Worm (Caenorhabditis elegans) whole organism, L3 larva: ENCODE measurements around the gene arrd-18.

Experiments used
- ama-1 ChIP-seq: fragments of 150-350 bp; optimal IDR thresholded peaks from 2 replicates; lab custom pipeline; 2018
- ceh-28 ChIP-seq: fragments of 150-350 bp; optimal IDR thresholded peaks from 2 replicates; lab custom pipeline; 2014; ENCODE audit warnings: missing biosample characterization, missing genetic modification reagents, missing genetic modification characterization
- egl-27 ChIP-seq: sonication (generic microtip); optimal IDR thresholded peaks from 4 replicates; lab custom pipeline; 2017; ENCODE audit warnings: missing biosample characterization, missing genetic modification reagents, missing genetic modification characterization
- fkh-2 ChIP-seq: fragments of 150-350 bp; optimal IDR thresholded peaks from 2 replicates; lab custom pipeline; 2014; ENCODE audit warnings: missing biosample characterization, missing genetic modification reagents, missing genetic modification characterization
- nfya-1 ChIP-seq: sonication (generic microtip); optimal IDR thresholded peaks from 2 replicates; lab custom pipeline; 2017; ENCODE audit warnings: missing genetic modification characterization, mild to moderate bottlenecking, missing compliant biosample characterization, antibody characterized with exemption, moderate library complexity; ENCODE audit not compliant: insufficient read depth
- nhr-12 ChIP-seq: fragments of 150-350 bp; optimal IDR thresholded peaks from 2 replicates; lab custom pipeline; 2014; ENCODE audit warnings: missing biosample characterization, missing genetic modification characterization
- nhr-237 ChIP-seq: fragments of 150-350 bp; optimal IDR thresholded peaks from 2 replicates; lab custom pipeline; 2014; ENCODE audit warnings: missing biosample characterization, missing genetic modification characterization
- nhr-76 ChIP-seq: fragments of 150-350 bp; sonication (generic microtip); optimal IDR thresholded peaks from 5 replicates; lab custom pipeline; 2014; ENCODE audit warnings: missing biosample characterization, missing genetic modification characterization
- pha-4 ChIP-seq: fragments of 150-350 bp; optimal IDR thresholded peaks from 2 replicates; lab custom pipeline; 2014; ENCODE audit warnings: missing biosample characterization, missing genetic modification reagents, missing genetic modification characterization
- pqm-1 ChIP-seq: fragments of 150-350 bp; optimal IDR thresholded peaks from 2 replicates; lab custom pipeline; 2017; ENCODE audit warnings: missing biosample characterization, missing genetic modification characterization, inconsistent platforms
- skn-1 ChIP-seq: fragments of 150-350 bp; optimal IDR thresholded peaks from 2 replicates; lab custom pipeline; 2014; ENCODE audit warnings: missing biosample characterization, missing genetic modification characterization
- snpc-4 ChIP-seq: fragments of 150-350 bp; optimal IDR thresholded peaks from 2 replicates; lab custom pipeline; 2014; ENCODE audit warnings: missing biosample characterization, missing genetic modification characterization
- unc-39 ChIP-seq: sonication (generic microtip); optimal IDR thresholded peaks from 4 replicates; lab custom pipeline; 2017; ENCODE audit warnings: missing biosample characterization, missing genetic modification characterization

DNA sequence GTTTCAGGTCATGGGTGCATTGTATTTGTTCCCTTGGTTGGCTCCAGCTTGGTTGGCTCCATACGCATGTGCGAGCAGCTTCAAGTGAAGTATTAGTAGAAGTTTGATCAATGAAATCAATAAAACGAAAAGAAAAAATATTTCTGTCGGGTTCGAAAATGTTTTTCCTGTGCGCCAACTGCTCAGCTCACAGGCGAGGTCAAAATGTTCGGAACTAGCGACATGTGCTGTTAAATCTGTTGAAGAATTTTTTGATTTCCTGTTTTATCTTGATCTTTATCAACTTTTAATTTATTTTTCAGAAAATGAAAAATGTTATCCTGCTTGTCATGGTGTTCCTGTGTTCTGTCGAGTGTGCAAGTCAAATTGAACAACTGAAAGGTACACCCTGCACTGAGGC lies 30.4 kb downstream of the arrd-18 start, which contains the start of gene T28A11.25:
- TF ChIP-seq pha-4 (tag; lab: Kevin White, UChicago) = no peak
- TF ChIP-seq unc-39 (tag; lab: Kevin White, UChicago) = no peak
- TF ChIP-seq fkh-2 = no peak
- TF ChIP-seq snpc-4 (tag; lab: Kevin White, UChicago) = no peak
- no peak for TF ChIP-seq nfya-1 (tag; lab: Kevin White, UChicago)
- no peak for TF ChIP-seq nhr-237 (tag; lab: Kevin White, UChicago)
- no peak for TF ChIP-seq ceh-28 (tag; lab: Kevin White, UChicago)
- TF ChIP-seq nhr-76 (tag; lab: Kevin White, UChicago) = no peak
- TF ChIP-seq ama-1 (lab: Kevin White, UChicago) = no peak
- TF ChIP-seq pqm-1 = no peak
- TF ChIP-seq nhr-12 = no peak
- TF ChIP-seq skn-1 (tag; lab: Kevin White, UChicago) = no peak
- TF ChIP-seq egl-27 (tag; lab: Kevin White, UChicago) = no peak
